Worm (Caenorhabditis elegans) whole organism, L3 larva: Measurements from ENCODE around the gene twk-11.

Experiments
- ceh-82 ChIP-seq: fragments of 150-350 bp; optimal IDR thresholded peaks from 2 replicates; lab custom pipeline; 2014; ENCODE audit warnings: missing biosample characterization, missing genetic modification characterization
- egl-5 ChIP-seq: fragments of 150-350 bp; optimal IDR thresholded peaks from 2 replicates; lab custom pipeline; 2017; ENCODE audit warnings: missing biosample characterization, missing genetic modification reagents, missing genetic modification characterization, inconsistent platforms
- elt-2 ChIP-seq: sonication (generic microtip); optimal IDR thresholded peaks from 2 replicates; lab custom pipeline; 2016; ENCODE audit warnings: missing genetic modification reagents, mild to moderate bottlenecking, missing genetic modification characterization, missing compliant biosample characterization
- fkh-10 ChIP-seq: sonication (generic microtip); optimal IDR thresholded peaks from 2 replicates; lab custom pipeline; 2017; ENCODE audit warnings: missing biosample characterization, missing genetic modification reagents, missing genetic modification characterization
- nhr-23 ChIP-seq: fragments of 150-350 bp; optimal IDR thresholded peaks from 2 replicates; lab custom pipeline; 2014; ENCODE audit warnings: missing biosample characterization, missing genetic modification reagents, missing genetic modification characterization
- nhr-43 ChIP-seq: sonication (generic microtip); optimal IDR thresholded peaks from 2 replicates; lab custom pipeline; 2016; ENCODE audit warnings: mild to moderate bottlenecking, missing genetic modification characterization, missing compliant biosample characterization; ENCODE audit not compliant: poor library complexity, severe bottlenecking
- nhr-77 ChIP-seq: fragments of 150-350 bp; optimal IDR thresholded peaks from 2 replicates; lab custom pipeline; 2014; ENCODE audit warnings: missing biosample characterization, missing genetic modification characterization
- pqm-1 ChIP-seq: fragments of 150-350 bp; optimal IDR thresholded peaks from 2 replicates; lab custom pipeline; 2017; ENCODE audit warnings: missing biosample characterization, missing genetic modification characterization, inconsistent platforms
- sea-2 ChIP-seq: fragments of 150-350 bp; sonication (generic microtip); optimal IDR thresholded peaks from 4 replicates; lab custom pipeline; 2014; ENCODE audit warnings: missing biosample characterization, missing genetic modification reagents, missing genetic modification characterization
- unc-39 ChIP-seq: sonication (generic microtip); optimal IDR thresholded peaks from 4 replicates; lab custom pipeline; 2017; ENCODE audit warnings: missing biosample characterization, missing genetic modification characterization
- unc-62 ChIP-seq: fragments of 150-350 bp; sonication (generic microtip); optimal IDR thresholded peaks from 4 replicates; lab custom pipeline; 2014; ENCODE audit warnings: missing biosample characterization, missing genetic modification reagents, missing genetic modification characterization
- ztf-11 ChIP-seq: fragments of 150-350 bp; optimal IDR thresholded peaks from 2 replicates; lab custom pipeline; 2014; ENCODE audit warnings: missing biosample characterization, missing genetic modification characterization

DNA sequence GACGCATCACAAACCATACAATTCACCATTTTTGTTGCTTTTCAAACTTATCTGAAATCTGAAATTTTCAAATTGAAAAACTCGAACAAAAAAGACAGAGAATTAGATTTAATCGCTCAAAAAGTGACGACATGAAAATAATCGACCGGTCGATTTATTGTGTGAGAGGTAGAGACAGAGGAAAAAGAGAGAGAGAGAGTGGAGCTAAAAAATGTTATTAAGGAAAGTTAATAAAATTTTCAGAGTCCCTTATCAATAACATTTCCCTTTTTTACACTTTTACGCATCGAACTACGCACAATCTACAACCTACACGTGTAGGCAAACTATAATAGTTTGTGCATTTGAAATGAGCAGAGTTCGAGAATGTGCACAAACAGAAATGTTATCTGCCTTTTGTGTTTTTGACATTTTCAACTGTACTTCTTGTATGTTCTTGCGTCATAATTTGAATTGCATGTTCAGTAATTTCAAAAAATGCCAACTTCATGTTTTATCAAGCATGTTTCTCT is 39.3 kb downstream of the twk-11 start, which contains the start of gene nhr-107:
- no peak for TF ChIP-seq egl-5 (tag; lab: Kevin White, UChicago)
- no peak for TF ChIP-seq fkh-10 (GFP tag; lab: Kevin White, UChicago)
- peak; percentile 33 for TF ChIP-seq pqm-1
- TF ChIP-seq ztf-11 (tag; lab: Kevin White, UChicago), result no peak
- no peak for TF ChIP-seq nhr-77 (tag; lab: Kevin White, UChicago)
- TF ChIP-seq sea-2 (GFP tag; lab: Kevin White, UChicago), result no peak
- TF ChIP-seq nhr-43 (tag; lab: Kevin White, UChicago), result no peak
- no peak for TF ChIP-seq unc-39 (tag; lab: Kevin White, UChicago)
- TF ChIP-seq unc-62, result no peak
- peak; percentile 70 for TF ChIP-seq elt-2 (tag; lab: Kevin White, UChicago)
- no peak for TF ChIP-seq nhr-23 (tag; lab: Kevin White, UChicago)
- no peak for TF ChIP-seq ceh-82 (tag; lab: Kevin White, UChicago)
